Worm (Caenorhabditis elegans): Measurements from ENCODE around the gene F11D5.7.

Gene F11D5.7

DNA sequence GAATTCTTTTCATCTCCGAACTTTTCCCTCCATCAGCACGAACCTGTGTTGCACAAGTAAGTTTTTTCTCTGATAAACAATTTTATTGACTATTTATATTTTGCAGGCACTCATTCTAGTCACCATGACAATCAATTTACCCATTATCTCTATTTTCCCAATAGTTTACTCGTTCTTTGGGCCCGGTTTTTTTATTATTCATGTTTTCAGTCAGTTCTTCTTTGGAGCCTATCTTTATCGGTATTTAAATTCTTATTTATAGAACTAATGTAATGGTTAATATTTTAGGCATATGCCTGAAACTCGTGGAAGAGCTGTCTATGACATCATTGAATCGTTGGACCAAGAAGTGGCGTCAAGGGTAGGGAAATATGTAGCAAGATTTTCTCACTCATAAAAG is 19.2 kb upstream of the F11D5.7 start:
- TF ChIP-seq pha-4 (tag; optimal IDR thresholded peaks at IDR 0.05), result no peak

DNA sequence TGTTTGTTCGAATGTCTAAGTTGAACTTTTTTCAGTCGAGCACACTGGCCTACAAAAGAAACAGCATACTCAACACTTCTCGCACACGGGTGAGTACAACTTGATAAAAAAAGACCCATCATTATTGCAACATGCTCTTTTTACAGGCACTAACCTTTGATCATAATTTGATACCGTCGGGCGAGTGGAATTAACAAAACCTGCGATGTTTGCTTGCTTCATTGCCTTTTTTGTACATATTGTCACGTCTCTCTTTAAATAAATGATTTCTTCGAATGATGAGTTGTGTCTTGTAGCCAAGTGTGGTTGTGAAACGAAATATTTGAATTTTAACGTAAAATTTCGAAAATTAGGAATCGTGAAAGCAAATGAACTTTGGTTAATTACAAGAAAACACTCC is 18.7 kb upstream of the F11D5.7 start:
- peak; percentile 58 for TF ChIP-seq pha-4 (tag; optimal IDR thresholded peaks at IDR 0.05)
- no peak for TF ChIP-seq ztf-4 (tag; optimal IDR thresholded peaks at IDR 0.05)
- TF ChIP-seq elt-2 (tag; optimal IDR thresholded peaks at IDR 0.05), result peak; percentile 78
- peak; percentile 92 for TF ChIP-seq pqm-1 (tag; optimal IDR thresholded peaks at IDR 0.05)
- no peak for TF ChIP-seq egl-27 (tag; optimal IDR thresholded peaks at IDR 0.05)
- no peak for TF ChIP-seq unc-39 (tag; optimal IDR thresholded peaks at IDR 0.05)

DNA sequence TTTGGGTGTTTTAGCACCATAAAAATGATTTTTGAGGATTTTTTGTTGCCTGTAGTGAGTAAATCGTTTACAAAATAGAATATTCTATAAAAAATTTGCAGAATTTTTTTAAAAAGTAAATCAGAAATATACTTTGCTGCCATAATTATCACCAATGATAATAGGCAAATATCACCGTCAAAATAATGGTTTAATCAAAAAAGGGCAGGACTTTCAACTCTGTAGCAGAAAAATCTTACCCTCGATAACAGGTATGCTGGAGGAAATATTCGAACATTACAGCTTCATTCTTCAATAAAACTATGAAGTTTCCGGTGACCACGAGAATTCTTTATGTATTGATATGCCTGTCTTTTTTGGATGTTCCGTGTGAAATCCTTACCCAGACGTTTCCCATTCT is 15.0 kb upstream of the F11D5.7 start, which contains the start of gene K09C4.4:
Gene K09C4.4, plus strand, starts transcription at position 301 of the 400 bp plus-strand sequence.
- TF ChIP-seq fkh-2 (tag; optimal IDR thresholded peaks at IDR 0.05) (no peak), elt-2 (tag; optimal IDR thresholded peaks at IDR 0.05) (no peak), tbx-2 (tag; optimal IDR thresholded peaks at IDR 0.05) (no peak), nhr-237 (tag; optimal IDR thresholded peaks at IDR 0.05) (no peak), jun-1 (tag; optimal IDR thresholded peaks at IDR 0.05) (no peak), nhr-67 (tag; optimal IDR thresholded peaks at IDR 0.05) (no peak), ztf-4 (tag; optimal IDR thresholded peaks at IDR 0.05) (no peak), pha-4 (tag; optimal IDR thresholded peaks at IDR 0.05) (no peak)

DNA sequence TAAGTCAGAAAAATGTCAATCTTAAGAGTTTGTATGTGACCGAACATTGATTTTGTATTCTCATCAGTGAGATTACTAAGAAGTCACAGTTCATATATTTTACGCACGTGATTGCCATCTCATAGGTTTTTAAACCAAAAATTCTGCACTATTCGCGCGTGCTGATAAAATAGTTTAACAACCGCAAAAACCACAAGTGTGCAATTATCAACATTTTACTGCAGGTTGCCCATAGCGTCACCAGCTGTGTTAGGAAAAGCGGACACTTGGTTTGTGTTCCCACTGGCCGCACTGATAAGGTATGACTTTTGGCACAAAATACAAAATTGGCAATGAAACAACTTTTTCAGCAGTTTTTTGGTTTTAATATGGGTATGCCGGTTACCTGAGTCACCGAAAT is 14.0 kb upstream of the F11D5.7 start:
- TF ChIP-seq jun-1 (tag; optimal IDR thresholded peaks at IDR 0.05) (peak; percentile 83), mdl-1 (tag; optimal IDR thresholded peaks at IDR 0.05) (no peak), ztf-11 (tag; optimal IDR thresholded peaks at IDR 0.05) (no peak), sea-2 (GFP tag; optimal IDR thresholded peaks at IDR 0.05) (no peak), unc-62 (GFP tag; optimal IDR thresholded peaks at IDR 0.05) (no peak), mml-1 (tag; optimal IDR thresholded peaks at IDR 0.05) (no peak), elt-2 (tag; optimal IDR thresholded peaks at IDR 0.05) (peak; percentile 96), nhr-237 (tag; optimal IDR thresholded peaks at IDR 0.05) (no peak), zag-1 (tag; optimal IDR thresholded peaks at IDR 0.05) (no peak), pqm-1 (tag; optimal IDR thresholded peaks at IDR 0.05) (peak; percentile 98), egl-27 (tag; optimal IDR thresholded peaks at IDR 0.05) (no peak), nhr-11 (tag; optimal IDR thresholded peaks at IDR 0.05) (no peak), lin-15B (tag; optimal IDR thresholded peaks at IDR 0.05) (no peak), lsy-12 (tag; optimal IDR thresholded peaks at IDR 0.05) (no peak), lin-39 (tag; optimal IDR thresholded peaks at IDR 0.05) (no peak), fkh-10 (GFP tag; optimal IDR thresholded peaks at IDR 0.05) (no peak), eor-1 (tag; optimal IDR thresholded peaks at IDR 0.05) (no peak), pha-4 (tag; optimal IDR thresholded peaks at IDR 0.05) (peak; percentile 45), nhr-76 (tag; optimal IDR thresholded peaks at IDR 0.05) (no peak)

DNA sequence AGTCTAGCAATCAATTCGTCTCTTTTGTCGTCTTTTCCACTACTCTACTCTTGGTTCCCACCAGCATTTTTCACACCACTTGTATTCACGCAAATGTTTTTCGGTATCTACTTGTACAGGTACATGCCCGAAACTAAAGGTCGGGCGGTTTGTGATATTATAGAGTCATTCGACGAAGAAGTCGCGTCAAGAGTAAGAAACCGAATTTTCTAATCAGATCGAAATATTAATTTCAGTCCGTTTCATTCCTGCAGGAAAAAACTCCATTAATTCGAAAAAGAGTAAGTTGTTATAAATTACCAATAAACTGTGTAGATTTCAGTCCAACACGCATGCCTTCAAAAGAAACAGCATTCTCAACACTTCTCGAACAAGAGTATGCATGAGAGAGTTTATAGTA is 12.2 kb upstream of the F11D5.7 start:
- TF ChIP-seq nhr-237 (tag; optimal IDR thresholded peaks at IDR 0.05) (no peak), nhr-77 (tag; optimal IDR thresholded peaks at IDR 0.05) (no peak), fkh-10 (GFP tag; optimal IDR thresholded peaks at IDR 0.05) (no peak), elt-1 (tag; optimal IDR thresholded peaks at IDR 0.05) (no peak), ztf-4 (tag; optimal IDR thresholded peaks at IDR 0.05) (no peak), egl-27 (tag; optimal IDR thresholded peaks at IDR 0.05) (no peak), fkh-2 (tag; optimal IDR thresholded peaks at IDR 0.05) (no peak), skn-1 (tag; optimal IDR thresholded peaks at IDR 0.05) (no peak)

DNA sequence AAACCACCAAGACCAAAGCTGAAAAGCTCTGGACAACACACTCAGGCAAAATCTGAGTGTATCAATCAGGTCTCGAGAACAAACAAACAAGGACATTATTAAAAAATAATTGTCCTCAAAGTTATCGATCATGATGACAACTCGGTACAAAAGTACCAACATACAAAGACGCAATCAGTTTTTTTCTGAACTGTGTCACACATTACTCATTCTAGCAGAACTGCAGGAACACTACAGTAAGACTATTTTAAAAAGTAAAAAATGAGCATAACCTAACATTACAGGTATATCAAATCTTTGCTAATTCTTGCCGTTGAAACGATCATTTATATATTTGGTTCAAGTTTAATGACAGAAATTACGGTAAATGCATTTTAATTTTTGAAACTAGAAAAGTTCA is 8.0 kb upstream of the F11D5.7 start, which contains the start of gene K09C4.2:
Gene K09C4.2, plus strand, starts transcription at position 301 of the 400 bp plus-strand sequence.
- TF ChIP-seq egl-5 (tag; optimal IDR thresholded peaks at IDR 0.05) (no peak), elt-3 (tag; optimal IDR thresholded peaks at IDR 0.05) (no peak), nhr-11 (tag; optimal IDR thresholded peaks at IDR 0.05) (no peak), fkh-2 (tag; optimal IDR thresholded peaks at IDR 0.05) (no peak), ama-1 (optimal IDR thresholded peaks at IDR 0.05) (no peak), zag-1 (tag; optimal IDR thresholded peaks at IDR 0.05) (no peak), snpc-4 (tag; optimal IDR thresholded peaks at IDR 0.05) (no peak), daf-12 (tag; optimal IDR thresholded peaks at IDR 0.05) (no peak), unc-62 (GFP tag; optimal IDR thresholded peaks at IDR 0.05) (no peak), skn-1 (tag; optimal IDR thresholded peaks at IDR 0.05) (no peak), fkh-10 (GFP tag; optimal IDR thresholded peaks at IDR 0.05) (no peak), egl-27 (tag; optimal IDR thresholded peaks at IDR 0.05) (no peak), ztf-4 (tag; optimal IDR thresholded peaks at IDR 0.05) (no peak), nhr-77 (tag; optimal IDR thresholded peaks at IDR 0.05) (no peak), ZK546.5 (tag; optimal IDR thresholded peaks at IDR 0.05) (no peak), elt-2 (tag; optimal IDR thresholded peaks at IDR 0.05) (no peak), ceh-28 (tag; optimal IDR thresholded peaks at IDR 0.05) (no peak), lin-39 (tag; optimal IDR thresholded peaks at IDR 0.05) (no peak), nhr-28 (tag; optimal IDR thresholded peaks at IDR 0.05) (no peak), mml-1 (tag; optimal IDR thresholded peaks at IDR 0.05) (no peak)
